Worm (Caenorhabditis elegans) whole organism, late embryonic: Measurements from ENCODE around the gene wapl-1.

Source experiments
- C38D4.7 ChIP-seq: fragments of 200-800 bp; sonication (Bioruptor generic); optimal IDR thresholded peaks from 2 replicates; lab custom pipeline; 2018; ENCODE audit warnings: mild to moderate bottlenecking, missing genetic modification characterization, moderate library complexity, missing compliant biosample characterization
- F13H6.1 ChIP-seq: sonication (generic microtip); optimal IDR thresholded peaks from 2 replicates; lab custom pipeline; 2016; ENCODE audit warnings: missing genetic modification characterization, missing compliant biosample characterization
- K09A11.1 ChIP-seq: sonication (generic microtip); optimal IDR thresholded peaks from 2 replicates; lab custom pipeline; 2017; ENCODE audit warnings: antibody characterized with exemption, mild to moderate bottlenecking, missing genetic modification characterization, missing compliant biosample characterization; ENCODE audit not compliant: insufficient read depth
- T23F11.4 ChIP-seq: fragments of 200-800 bp; sonication (Bioruptor generic); optimal IDR thresholded peaks from 2 replicates; lab custom pipeline; 2018; ENCODE audit warnings: mild to moderate bottlenecking, missing genetic modification characterization, missing compliant biosample characterization
- Y22D7AL.16 ChIP-seq: sonication (generic microtip); optimal IDR thresholded peaks from 2 replicates; lab custom pipeline; 2016; ENCODE audit warnings: missing genetic modification characterization, missing compliant biosample characterization
- ahr-1 ChIP-seq: sonication (generic microtip); optimal IDR thresholded peaks from 2 replicates; lab custom pipeline; 2016; ENCODE audit warnings: missing genetic modification characterization, missing compliant biosample characterization
- ama-1 ChIP-seq: fragments of 150-350 bp; optimal IDR thresholded peaks from 2 replicates; lab custom pipeline; 2014
- ceh-18 ChIP-seq: sonication (generic microtip); optimal IDR thresholded peaks from 2 replicates; lab custom pipeline; 2016; ENCODE audit warnings: missing genetic modification characterization, missing compliant biosample characterization
- ceh-31 ChIP-seq: sonication (generic microtip); optimal IDR thresholded peaks from 2 replicates; lab custom pipeline; 2016; ENCODE audit warnings: missing genetic modification characterization, missing compliant biosample characterization
- ceh-34 ChIP-seq: sonication (generic microtip); optimal IDR thresholded peaks from 2 replicates; lab custom pipeline; 2016; ENCODE audit warnings: mild to moderate bottlenecking, missing genetic modification characterization, missing compliant biosample characterization
- ceh-6 ChIP-seq: fragments of 200-800 bp; sonication (Bioruptor generic); optimal IDR thresholded peaks from 2 replicates; lab custom pipeline; 2018; ENCODE audit warnings: mild to moderate bottlenecking, missing genetic modification characterization, missing compliant biosample characterization
- che-1 ChIP-seq: sonication (generic microtip); optimal IDR thresholded peaks from 2 replicates; lab custom pipeline; 2016; ENCODE audit warnings: mild to moderate bottlenecking, missing genetic modification characterization, missing compliant biosample characterization
- dve-1 ChIP-seq: sonication (generic microtip); optimal IDR thresholded peaks from 2 replicates; lab custom pipeline; 2017; ENCODE audit warnings: antibody characterized with exemption, mild to moderate bottlenecking, missing genetic modification characterization, missing compliant biosample characterization
- elt-4 ChIP-seq: sonication (generic microtip); optimal IDR thresholded peaks from 2 replicates; lab custom pipeline; 2016; ENCODE audit warnings: missing genetic modification characterization, missing compliant biosample characterization
- fax-1 ChIP-seq: sonication (generic microtip); optimal IDR thresholded peaks from 2 replicates; lab custom pipeline; 2016; ENCODE audit warnings: missing genotype, missing genetic modification characterization, missing compliant biosample characterization
- gmeb-2 ChIP-seq: sonication (generic microtip); optimal IDR thresholded peaks from 2 replicates; lab custom pipeline; 2016; ENCODE audit warnings: missing genetic modification characterization, inconsistent platforms, missing compliant biosample characterization
- hlh-15 ChIP-seq: sonication (generic microtip); optimal IDR thresholded peaks from 2 replicates; lab custom pipeline; 2016; ENCODE audit warnings: missing genetic modification characterization, missing compliant biosample characterization
- hlh-30 ChIP-seq: sonication (generic microtip); optimal IDR thresholded peaks from 2 replicates; lab custom pipeline; 2017; ENCODE audit warnings: antibody characterized with exemption, missing genetic modification characterization, missing compliant biosample characterization; ENCODE audit not compliant: insufficient read depth
- lim-6 ChIP-seq: sonication (generic microtip); optimal IDR thresholded peaks from 2 replicates; lab custom pipeline; 2016; ENCODE audit warnings: missing genetic modification characterization, missing compliant biosample characterization
- lin-11 ChIP-seq: fragments of 200-800 bp; sonication (Bioruptor generic); optimal IDR thresholded peaks from 2 replicates; lab custom pipeline; 2018; ENCODE audit warnings: mild to moderate bottlenecking, missing genetic modification characterization, missing compliant biosample characterization
- mec-3 ChIP-seq: sonication (generic microtip); optimal IDR thresholded peaks from 2 replicates; lab custom pipeline; 2016; ENCODE audit warnings: borderline replicate concordance, missing genetic modification characterization, missing compliant biosample characterization
- nfya-1 ChIP-seq: sonication (generic microtip); optimal IDR thresholded peaks from 2 replicates; lab custom pipeline; 2017; ENCODE audit warnings: missing genetic modification characterization, mild to moderate bottlenecking, missing compliant biosample characterization, antibody characterized with exemption, moderate library complexity
- nhr-11 ChIP-seq: fragments of 150-350 bp; optimal IDR thresholded peaks from 2 replicates; lab custom pipeline; 2014; ENCODE audit warnings: missing biosample characterization, missing genetic modification characterization
- nhr-232 ChIP-seq: sonication (generic microtip); optimal IDR thresholded peaks from 2 replicates; lab custom pipeline; 2016; ENCODE audit warnings: missing genetic modification characterization, missing compliant biosample characterization
- pax-1 ChIP-seq: fragments of 150-350 bp; optimal IDR thresholded peaks from 2 replicates; lab custom pipeline; 2014; ENCODE audit warnings: missing biosample characterization, missing genetic modification characterization
- pha-4 ChIP-seq: fragments of 150-350 bp; optimal IDR thresholded peaks from 2 replicates; lab custom pipeline; 2018; ENCODE audit warnings: missing biosample characterization, missing genetic modification reagents, missing genetic modification characterization
- pqm-1 ChIP-seq: sonication (generic microtip); optimal IDR thresholded peaks from 2 replicates; lab custom pipeline; 2016; ENCODE audit warnings: missing genetic modification characterization, missing compliant biosample characterization
- rnt-1 ChIP-seq: sonication (generic microtip); optimal IDR thresholded peaks from 2 replicates; lab custom pipeline; 2016; ENCODE audit warnings: missing genetic modification characterization, missing compliant biosample characterization
- sdc-2 ChIP-seq: sonication (generic microtip); optimal IDR thresholded peaks from 2 replicates; lab custom pipeline; 2016; ENCODE audit warnings: missing genotype, missing genetic modification characterization, missing compliant biosample characterization
- sox-2 ChIP-seq: fragments of 200-800 bp; sonication (Bioruptor generic); IDR thresholded peaks from 2 replicates; pipeline ENCODE4 v1.3.6; 2022; ENCODE audit warnings: missing genetic modification reagents, missing genetic modification characterization, missing compliant biosample characterization
- sox-4 ChIP-seq: sonication (generic microtip); optimal IDR thresholded peaks from 2 replicates; lab custom pipeline; 2017; ENCODE audit warnings: mild to moderate bottlenecking, missing genetic modification characterization, inconsistent platforms, missing compliant biosample characterization
- syd-9 ChIP-seq: sonication (generic microtip); optimal IDR thresholded peaks from 2 replicates; lab custom pipeline; 2016; ENCODE audit warnings: mild to moderate bottlenecking, missing genetic modification characterization, moderate library complexity, missing compliant biosample characterization
- tbx-2 ChIP-seq: sonication (generic microtip); optimal IDR thresholded peaks from 2 replicates; lab custom pipeline; 2016; ENCODE audit warnings: missing genetic modification characterization, missing compliant biosample characterization
- tbx-7 ChIP-seq: sonication (generic microtip); optimal IDR thresholded peaks from 2 replicates; lab custom pipeline; 2016; ENCODE audit warnings: missing genotype, missing genetic modification characterization, missing compliant biosample characterization
- unc-3 ChIP-seq, 2 experiments: fragments of 200-800 bp in 1 of 2; sonication (Bioruptor generic) in 1 of 2; sonication (generic microtip) in 1 of 2; conservative IDR thresholded peaks in 1 of 2; optimal IDR thresholded peaks in 1 of 2; 2 replicates each; pipeline versions ENCODE4 v1.3.6 to Lab custom; 2016 to 2022; ENCODE audit warnings: missing compliant biosample characterization in 2 of 2, missing genetic modification characterization in 2 of 2, missing genetic modification reagents in 1 of 2
- unc-42 ChIP-seq: sonication (generic microtip); optimal IDR thresholded peaks from 2 replicates; lab custom pipeline; 2016; ENCODE audit warnings: missing genotype, missing genetic modification characterization, missing compliant biosample characterization
- unc-55 ChIP-seq: sonication (generic microtip); optimal IDR thresholded peaks from 2 replicates; lab custom pipeline; 2017; ENCODE audit warnings: missing biosample characterization, missing genetic modification reagents, missing genetic modification characterization
- zip-5 ChIP-seq: sonication (generic microtip); optimal IDR thresholded peaks from 2 replicates; lab custom pipeline; 2016; ENCODE audit warnings: missing genetic modification characterization, missing compliant biosample characterization

wapl-1 gene

ce11 chrIV:4469770-4470709, 24.5 kb upstream of the wapl-1 start:
- no peak for TF ChIP-seq mec-3 (tag; lab: Kevin White, UChicago)
- TF ChIP-seq sox-4 (tag; lab: Kevin White, UChicago): no peak
- TF ChIP-seq nhr-11 (tag; lab: Kevin White, UChicago): no peak
- TF ChIP-seq pax-1 (tag; lab: Kevin White, UChicago): no peak
- TF ChIP-seq elt-4: no peak
- TF ChIP-seq zip-5 (tag; lab: Kevin White, UChicago): no peak
- TF ChIP-seq C38D4.7: no peak
- no peak for TF ChIP-seq pqm-1
- TF ChIP-seq F13H6.1: no peak
- TF ChIP-seq ceh-31: peak; percentile 19
- no peak for TF ChIP-seq pha-4
- TF ChIP-seq ceh-18: peak; percentile 6
- TF ChIP-seq unc-3 (GFP tag; conservative IDR thresholded peaks at IDR 0.05; lab: Robert Waterston, UW): no peak
- no peak for TF ChIP-seq unc-3 (tag; optimal IDR thresholded peaks at IDR 0.05; lab: Kevin White, UChicago)
- no peak for TF ChIP-seq dve-1 (tag; lab: Kevin White, UChicago)
- TF ChIP-seq Y22D7AL.16 (tag; lab: Kevin White, UChicago): no peak
- TF ChIP-seq gmeb-2 (tag; lab: Kevin White, UChicago): no peak
- peak; percentile 89 for TF ChIP-seq hlh-30 (tag; lab: Kevin White, UChicago)
- TF ChIP-seq che-1 (tag; lab: Kevin White, UChicago): no peak
- no peak for TF ChIP-seq hlh-15 (tag; lab: Kevin White, UChicago)
- TF ChIP-seq, all 69 proteins: peak for 3

- no peak for TF ChIP-seq mec-3 (tag; lab: Kevin White, UChicago)
- TF ChIP-seq T23F11.4 (GFP tag; lab: Kevin White, UChicago): no peak
- TF ChIP-seq lim-6 (tag; lab: Kevin White, UChicago): no peak
- TF ChIP-seq syd-9 (tag; lab: Kevin White, UChicago): no peak
- no peak for TF ChIP-seq ceh-34 (tag; lab: Kevin White, UChicago)
- no peak for TF ChIP-seq ama-1 (lab: Kevin White, UChicago)
- no peak for TF ChIP-seq ahr-1
- no peak for TF ChIP-seq che-1 (tag; lab: Kevin White, UChicago)
- no peak for TF ChIP-seq nhr-232 (tag; lab: Kevin White, UChicago)
- TF ChIP-seq Y22D7AL.16 (tag; lab: Kevin White, UChicago): no peak
- no peak for TF ChIP-seq sox-2
- no peak for TF ChIP-seq tbx-7 (tag; lab: Kevin White, UChicago)
These were observed 23.5 kb upstream of the wapl-1 start for ce11 chrIV:4469055-4469454.

- TF ChIP-seq ceh-18: no peak
- TF ChIP-seq tbx-7 (tag; lab: Kevin White, UChicago): no peak
- TF ChIP-seq ama-1 (lab: Kevin White, UChicago): peak; percentile 40
- TF ChIP-seq mec-3 (tag; lab: Kevin White, UChicago): no peak
- TF ChIP-seq fax-1 (tag; lab: Kevin White, UChicago): no peak
- TF ChIP-seq ceh-6: no peak
- TF ChIP-seq nfya-1: no peak
These were observed 22.6 kb upstream of the wapl-1 start for ce11 chrIV:4468046-4468727.

- TF ChIP-seq tbx-2 (tag; lab: Kevin White, UChicago) (no peak), lin-11 (no peak), ceh-18 (no peak), ama-1 (lab: Kevin White, UChicago) (no peak), unc-55 (GFP tag; lab: Kevin White, UChicago) (no peak), rnt-1 (tag; lab: Kevin White, UChicago) (no peak), unc-42 (no peak), zip-5 (tag; lab: Kevin White, UChicago) (no peak), K09A11.1 (tag; lab: Kevin White, UChicago) (no peak), sdc-2 (tag; lab: Kevin White, UChicago) (no peak)
These were observed 19.6 kb upstream of the wapl-1 start, which contains the start of gene M01H9.5 for ce11 chrIV:4465184-4465583. TSS of gene M01H9.5 (plus strand) at chrIV:4465484.
